Worm (Caenorhabditis elegans) whole organism, late embryonic: ENCODE results near the gene math-10.

ENCODE experiments used
- ama-1 ChIP-seq: fragments of 150-350 bp; optimal IDR thresholded peaks from 2 replicates; lab custom pipeline; 2014
- dve-1 ChIP-seq: sonication (generic microtip); optimal IDR thresholded peaks from 2 replicates; lab custom pipeline; 2017; ENCODE audit warnings: antibody characterized with exemption, mild to moderate bottlenecking, missing genetic modification characterization, missing compliant biosample characterization
- hlh-13 ChIP-seq: fragments of 200-800 bp; sonication (Bioruptor generic); optimal IDR thresholded peaks from 2 replicates; lab custom pipeline; 2018; ENCODE audit warnings: mild to moderate bottlenecking, missing genetic modification characterization, missing compliant biosample characterization
- pag-3 ChIP-seq: sonication (generic microtip); optimal IDR thresholded peaks from 2 replicates; lab custom pipeline; 2016; ENCODE audit warnings: missing compliant biosample characterization, missing genetic modification characterization, borderline replicate concordance
- pha-4 ChIP-seq: fragments of 150-350 bp; optimal IDR thresholded peaks from 2 replicates; lab custom pipeline; 2018; ENCODE audit warnings: missing biosample characterization, missing genetic modification reagents, missing genetic modification characterization
- pqm-1 ChIP-seq: sonication (generic microtip); optimal IDR thresholded peaks from 2 replicates; lab custom pipeline; 2016; ENCODE audit warnings: missing genetic modification characterization, missing compliant biosample characterization
- unc-55 ChIP-seq: sonication (generic microtip); optimal IDR thresholded peaks from 2 replicates; lab custom pipeline; 2017; ENCODE audit warnings: missing biosample characterization, missing genetic modification reagents, missing genetic modification characterization

- TF ChIP-seq hlh-13 (GFP tag; lab: Kevin White, UChicago) (no peak), ama-1 (lab: Kevin White, UChicago) (no peak), dve-1 (tag; lab: Kevin White, UChicago) (no peak), unc-55 (GFP tag; lab: Kevin White, UChicago) (no peak), pha-4 (tag; lab: Kevin White, UChicago) (no peak), pqm-1 (peak; percentile 79), pag-3 (tag; lab: Kevin White, UChicago) (no peak)
Measured at ce11 chrII:1851716-1852115, 19.6 kb upstream of the math-10 start.
